Worm (Caenorhabditis elegans) whole organism, L1 larva: ENCODE data around the gene F28C6.5.

ENCODE experiments used
- egl-27 ChIP-seq, 2 experiments: fragments of 150-350 bp in 1 of 2; sonication (generic microtip); optimal IDR thresholded peaks; 3 replicates each; lab custom pipeline; 2017 to 2018; ENCODE audit warnings: missing biosample characterization in 2 of 2, missing genetic modification characterization in 2 of 2, missing genetic modification reagents in 2 of 2
- lin-39 ChIP-seq: fragments of 150-350 bp; optimal IDR thresholded peaks from 2 replicates; lab custom pipeline; 2014; ENCODE audit warnings: missing biosample characterization, missing genetic modification reagents, missing genetic modification characterization
- nhr-76 ChIP-seq: sonication (generic microtip); optimal IDR thresholded peaks from 2 replicates; lab custom pipeline; 2017; ENCODE audit warnings: missing biosample characterization, missing genetic modification characterization
- snpc-4 ChIP-seq: fragments of 150-350 bp; optimal IDR thresholded peaks from 2 replicates; lab custom pipeline; 2014; ENCODE audit warnings: missing biosample characterization, missing genetic modification characterization
- tbx-2 ChIP-seq: sonication (generic microtip); optimal IDR thresholded peaks from 2 replicates; lab custom pipeline; 2016; ENCODE audit warnings: missing genetic modification characterization, missing compliant biosample characterization

- no peak for TF ChIP-seq lin-39 (tag; lab: Kevin White, UChicago)
- TF ChIP-seq nhr-76 = no peak
- TF ChIP-seq tbx-2 (tag; lab: Kevin White, UChicago) = no peak
- no peak for TF ChIP-seq egl-27 (tag; optimal IDR thresholded peaks at IDR 0.05; lab: Kevin White, UChicago)
- no peak for TF ChIP-seq snpc-4
Observed at ce11 chrII:8621883-8622282, 22.6 kb downstream of the F28C6.5 start, which contains the start of gene T22C8.3.
